Fruit fly (Drosophila melanogaster) ovary, adult (tissue): ENCODE data around the gene Usp39.

Experiments
- CG17801 ChIP-seq: fragments of 200-800 bp; optimal IDR thresholded peaks from 2 replicates; lab custom pipeline; 2019; ENCODE audit warnings: missing biosample characterization, mild to moderate bottlenecking, missing genetic modification characterization, moderate library complexity; ENCODE audit not compliant: partially characterized antibody

Usp39 gene

DNA sequence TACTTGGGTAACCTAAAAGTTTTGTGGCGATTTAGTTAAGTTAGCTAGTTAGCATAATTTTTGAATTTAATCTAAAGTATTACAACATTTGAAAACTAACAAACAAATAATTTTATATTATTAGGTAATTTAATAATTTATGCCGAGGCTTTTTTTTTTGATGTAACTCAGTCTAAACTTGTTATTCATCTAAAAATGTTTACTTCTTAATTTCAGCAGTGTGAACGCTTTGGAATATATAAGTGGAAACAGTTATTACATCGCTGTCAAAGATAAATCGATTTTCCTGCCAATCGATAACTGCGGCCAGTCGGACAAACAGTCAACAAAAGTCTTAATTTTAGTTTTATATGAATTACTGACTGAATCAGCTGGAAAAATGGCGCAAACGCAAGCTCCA, at the start of gene Usp39:
Gene Usp39 (plus strand): TSS at position 288 of the 400 bp plus-strand sequence.
- TF ChIP-seq CG17801 (GFP tag; lab: Kevin White, UChicago), result no peak

DNA sequence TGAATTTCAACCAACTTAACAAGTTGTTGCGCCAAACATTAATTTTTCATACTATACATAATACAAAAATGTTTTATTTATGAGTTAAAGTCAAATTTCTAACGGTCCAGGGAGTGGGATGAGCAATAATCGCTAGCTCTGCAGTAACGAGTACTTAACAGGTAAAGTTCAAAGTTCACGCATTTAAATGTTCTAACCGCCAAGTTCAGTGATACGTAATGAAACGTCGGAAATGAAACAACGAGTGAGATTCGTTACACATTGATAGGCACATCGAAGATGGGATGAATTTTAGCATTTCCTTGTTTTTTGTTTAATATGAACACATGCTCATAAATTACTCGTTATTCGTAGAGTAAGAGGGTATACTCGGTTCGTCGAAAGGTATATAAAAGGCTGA, 45.9 kb upstream of the Usp39 start:
- no peak for TF ChIP-seq CG17801 (GFP tag; lab: Kevin White, UChicago)

DNA sequence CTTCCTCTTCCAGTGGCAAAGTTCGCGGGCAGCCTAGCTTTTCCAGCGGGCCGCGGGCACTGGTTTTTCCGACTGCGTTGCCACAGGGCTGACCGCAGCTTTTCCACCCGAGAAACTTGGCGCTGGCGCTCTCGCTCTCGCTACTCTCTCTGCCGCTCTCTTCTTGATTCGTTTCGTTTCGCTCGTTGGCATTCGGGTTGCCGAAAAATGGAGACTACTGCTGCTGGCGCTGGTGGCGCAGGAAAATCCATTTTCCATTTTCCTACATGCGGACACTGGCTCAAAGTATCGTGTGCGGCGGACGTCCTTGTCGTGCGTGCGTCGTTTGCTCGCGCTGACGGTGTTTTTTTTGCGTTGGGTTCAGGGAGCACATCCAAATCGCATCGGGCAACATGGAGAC, 45.0 kb upstream of the Usp39 start, which contains the start of gene CG42450:
Gene CG42450 (plus strand): TSS at position 249 of the 400 bp plus-strand sequence.
- no peak for TF ChIP-seq CG17801 (GFP tag; lab: Kevin White, UChicago)

DNA sequence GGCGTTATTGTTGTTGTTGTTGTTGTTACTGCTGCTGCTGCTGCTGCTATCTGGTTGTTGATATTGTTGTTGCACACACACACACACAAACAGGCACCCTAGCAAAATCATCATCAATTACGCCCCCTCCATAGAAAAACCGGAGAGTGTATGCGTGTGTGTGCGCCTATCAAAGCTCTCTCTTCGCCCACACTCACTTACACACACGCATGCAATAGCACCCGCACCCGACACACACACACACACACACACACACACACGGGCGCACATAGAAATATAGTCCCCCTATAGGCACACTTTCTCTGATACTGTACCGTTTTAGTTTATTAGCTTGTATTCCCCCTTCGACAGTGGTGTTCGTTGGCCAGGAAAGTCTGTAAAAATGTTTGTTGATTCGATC, 43.6 kb upstream of the Usp39 start:
- TF ChIP-seq CG17801 (GFP tag; lab: Kevin White, UChicago), result no peak

DNA sequence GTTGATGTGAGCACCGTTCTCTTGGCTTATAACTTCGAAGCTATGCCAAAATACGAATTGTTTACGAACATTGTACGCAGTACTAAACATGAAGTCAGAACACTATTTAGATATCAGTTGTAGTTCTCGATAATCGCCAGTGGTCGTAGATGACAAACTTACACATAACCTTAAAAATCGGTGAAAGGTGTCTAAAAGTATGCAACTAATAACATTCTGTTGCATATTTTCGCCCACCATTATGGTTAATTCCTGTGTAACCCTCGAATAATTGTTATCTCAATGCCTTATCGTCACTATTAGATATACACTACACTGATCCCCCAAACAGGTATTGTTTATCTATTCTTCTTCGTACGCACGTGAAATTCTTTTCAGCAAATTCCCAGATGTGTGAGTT, 43.1 kb upstream of the Usp39 start:
- no peak for TF ChIP-seq CG17801 (GFP tag; lab: Kevin White, UChicago)

DNA sequence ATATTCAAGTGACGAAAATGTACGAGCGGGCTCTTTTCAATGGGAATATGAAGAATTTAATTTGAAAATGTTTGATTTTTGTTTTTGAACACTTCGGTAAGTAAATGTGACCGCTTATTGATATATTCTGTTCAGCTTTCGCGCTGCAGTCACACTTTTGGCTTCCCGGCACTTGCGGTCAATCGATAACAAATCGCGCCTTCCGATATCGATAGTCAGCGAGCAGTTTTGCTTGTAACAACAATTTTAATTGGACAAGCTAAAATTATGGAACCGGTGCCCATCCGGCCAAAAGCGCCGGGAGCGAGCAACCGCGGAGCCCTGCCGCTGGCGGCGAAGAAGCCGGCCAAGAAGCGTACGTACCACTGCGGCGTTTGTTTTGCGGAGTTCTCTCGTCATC, 27.6 kb upstream of the Usp39 start, which contains the start of gene CG7101:
Gene CG7101 (plus strand): TSS at position 196 of the 400 bp plus-strand sequence.
- TF ChIP-seq CG17801 (GFP tag; lab: Kevin White, UChicago), result no peak

DNA sequence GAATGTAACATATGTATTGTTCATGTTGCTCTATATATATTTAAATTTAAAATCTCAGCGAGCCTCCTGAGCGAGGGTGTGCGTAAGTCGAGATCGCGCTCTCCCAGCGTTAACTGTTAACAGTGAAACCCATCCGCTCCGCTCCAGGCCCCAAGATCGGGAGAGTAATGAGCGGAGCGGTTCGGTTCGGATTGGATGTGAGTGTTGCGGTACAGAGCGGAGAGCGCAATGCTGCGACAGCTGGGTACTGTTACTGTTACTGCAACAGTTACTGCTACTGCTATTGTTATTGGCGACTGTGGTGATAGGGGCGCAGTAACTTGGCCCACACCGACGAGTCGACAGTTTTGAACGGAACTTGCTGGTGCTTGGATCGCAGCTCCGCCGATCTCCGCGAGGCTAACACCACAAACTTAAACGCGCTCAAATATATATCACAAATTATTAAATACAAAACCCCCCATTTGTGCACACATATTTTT, 25.6 kb upstream of the Usp39 start, which contains the start of gene Pvf1:
Gene Pvf1 (plus strand): TSS at position 312 of the 482 bp plus-strand sequence.
- TF ChIP-seq CG17801 (GFP tag; lab: Kevin White, UChicago), result peak; percentile 58

dm6 chrX:18834399-18834798, 23.6 kb upstream of the Usp39 start:
- peak; percentile 38 for TF ChIP-seq CG17801 (GFP tag; lab: Kevin White, UChicago)

dm6 chrX:18835003-18835402, 23.0 kb upstream of the Usp39 start:
- TF ChIP-seq CG17801 (GFP tag; lab: Kevin White, UChicago), result no peak

DNA sequence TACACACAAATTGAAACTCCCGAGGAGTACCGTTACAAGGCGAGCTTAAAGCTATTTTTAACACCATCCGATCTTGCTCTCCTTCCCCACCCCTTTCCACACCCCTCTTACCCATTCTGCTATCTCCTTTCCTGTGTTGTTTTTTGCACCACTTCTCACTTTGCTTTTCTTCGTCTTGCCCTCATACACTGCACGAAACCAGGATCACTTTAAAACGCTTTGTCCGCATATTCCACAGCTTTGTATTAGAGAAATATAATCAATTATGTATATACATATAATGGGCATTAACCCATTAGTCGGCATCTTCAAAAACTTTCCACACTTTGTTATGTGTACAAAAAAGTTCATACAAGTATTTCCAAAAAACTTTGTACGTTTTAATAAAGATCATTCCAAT, 22.5 kb upstream of the Usp39 start:
- no peak for TF ChIP-seq CG17801 (GFP tag; lab: Kevin White, UChicago)

- no peak for TF ChIP-seq CG17801 (GFP tag; lab: Kevin White, UChicago)
Observed at dm6 chrX:18836315-18836714, 21.7 kb upstream of the Usp39 start.

- TF ChIP-seq CG17801 (GFP tag; lab: Kevin White, UChicago), result no peak
Observed at dm6 chrX:18837046-18837445, 21.0 kb upstream of the Usp39 start.

DNA sequence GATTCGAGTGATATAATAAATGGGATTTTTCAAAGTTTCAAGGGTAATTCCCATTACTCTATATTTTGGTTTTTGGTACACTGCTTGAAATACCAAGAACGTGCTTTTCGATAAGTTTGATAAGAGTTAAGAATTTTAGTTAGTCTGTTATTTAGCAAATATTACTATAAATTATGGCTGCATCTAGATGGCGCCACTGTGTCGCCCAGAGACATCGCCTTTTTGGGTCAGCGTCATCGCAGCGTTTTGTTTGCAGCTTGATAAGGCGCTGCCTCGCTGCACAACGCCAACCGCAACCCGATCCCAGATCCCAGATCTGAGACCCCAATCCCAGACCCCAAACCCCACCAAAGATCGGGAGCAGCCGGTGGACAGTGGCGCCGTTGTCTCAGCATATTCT, 19.5 kb upstream of the Usp39 start:
- TF ChIP-seq CG17801 (GFP tag; lab: Kevin White, UChicago), result no peak

- TF ChIP-seq CG17801 (GFP tag; lab: Kevin White, UChicago), result no peak
Observed at dm6 chrX:18838929-18839576, 18.9 kb upstream of the Usp39 start.

DNA sequence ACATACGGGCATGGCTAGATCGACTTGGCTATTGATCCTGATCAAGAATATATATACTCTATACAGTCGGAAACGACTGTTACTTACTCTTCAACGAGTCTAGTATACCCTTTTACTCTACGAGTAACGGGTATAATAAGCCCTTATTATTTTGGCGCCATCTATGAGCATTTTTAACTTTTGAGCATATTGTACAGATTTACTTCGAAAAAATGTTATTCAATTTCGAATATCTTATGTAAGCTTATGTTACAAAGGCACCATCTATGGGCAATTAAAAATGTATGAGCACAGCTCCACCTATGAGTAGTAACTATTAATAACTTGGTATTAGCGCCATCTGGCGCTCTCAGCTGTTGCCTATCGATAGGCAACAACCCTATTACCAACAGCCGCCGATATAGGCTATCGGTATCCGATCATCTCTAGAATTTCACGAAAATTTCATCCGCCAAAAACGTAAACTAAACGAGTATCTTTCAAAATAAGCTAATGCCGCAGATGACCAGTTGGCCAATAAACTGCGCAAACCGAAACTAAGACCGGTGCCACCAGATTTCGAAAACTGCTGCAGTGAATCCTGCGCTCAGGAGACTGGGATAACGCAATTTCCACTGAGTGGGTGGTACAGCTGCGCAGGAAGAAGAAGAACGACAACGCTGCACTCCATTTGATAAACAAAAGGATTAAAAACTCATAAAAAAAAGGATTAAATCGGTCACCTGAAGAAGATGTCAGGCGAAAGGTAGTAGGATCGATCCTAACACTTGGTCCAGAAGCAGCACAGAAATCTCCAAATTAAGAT, 14.6 kb upstream of the Usp39 start, which contains the start of gene htk:
Gene htk (plus strand): TSS at position 435 of the 805 bp plus-strand sequence.
- TF ChIP-seq CG17801 (GFP tag; lab: Kevin White, UChicago), result peak; percentile 47
